Fruit fly (Drosophila melanogaster) whole organism, pupa: Measurements from ENCODE around the gene lectin-29Ca.

ENCODE experiments used
- CG10348 ChIP-seq: fragments of 200-800 bp; sonication (Bioruptor generic); IDR thresholded peaks from 2 replicates; pipeline ENCODE4 v1.3.6; 2022; ENCODE audit warnings: missing biosample characterization, missing genetic modification characterization
- CG12605 ChIP-seq: fragments of 200-800 bp; sonication (Bioruptor generic); IDR thresholded peaks from 2 replicates; pipeline ENCODE4 v1.3.6; 2022; ENCODE audit warnings: missing biosample characterization, missing genetic modification characterization
- CG13204 ChIP-seq: fragments of 200-800 bp; sonication (Bioruptor generic); optimal IDR thresholded peaks from 2 replicates; lab custom pipeline; 2018; ENCODE audit warnings: missing biosample characterization, mild to moderate bottlenecking, missing genetic modification characterization, moderate library complexity
- CG14655 ChIP-seq: fragments of 200-800 bp; sonication (Bioruptor generic); optimal IDR thresholded peaks from 3 replicates; lab custom pipeline; 2017; ENCODE audit warnings: mild to moderate bottlenecking, missing biosample characterization, missing genetic modification reagents, missing genetic modification characterization
- CG15710 ChIP-seq: fragments of 200-800 bp; sonication (Bioruptor generic); optimal IDR thresholded peaks from 2 replicates; lab custom pipeline; 2018; ENCODE audit warnings: missing biosample characterization, mild to moderate bottlenecking, missing genetic modification characterization, moderate library complexity
- CG17806 ChIP-seq: fragments of 200-800 bp; sonication (Bioruptor generic); optimal IDR thresholded peaks from 2 replicates; lab custom pipeline; 2018; ENCODE audit warnings: missing biosample characterization, mild to moderate bottlenecking, missing genetic modification characterization, moderate library complexity
- CG32121 ChIP-seq: fragments of 200-800 bp; sonication (Bioruptor generic); IDR thresholded peaks from 2 replicates; pipeline ENCODE4 v1.3.6; 2022; ENCODE audit warnings: missing biosample characterization, missing genetic modification characterization
- CG34367 ChIP-seq: fragments of 200-800 bp; sonication (Bioruptor generic); optimal IDR thresholded peaks from 2 replicates; lab custom pipeline; 2018; ENCODE audit warnings: missing biosample characterization, mild to moderate bottlenecking, missing genetic modification characterization
- CG4496 ChIP-seq: fragments of 200-800 bp; sonication (Bioruptor generic); IDR thresholded peaks from 3 replicates; pipeline ENCODE4 v1.3.6; 2022; ENCODE audit warnings: missing biosample characterization, missing genetic modification characterization
- CG8159 ChIP-seq: fragments of 200-800 bp; sonication (Bioruptor generic); optimal IDR thresholded peaks from 3 replicates; lab custom pipeline; 2018; ENCODE audit warnings: missing biosample characterization, mild to moderate bottlenecking, missing genetic modification characterization, moderate library complexity
- CG8301 ChIP-seq: fragments of 200-800 bp; sonication (Bioruptor generic); optimal IDR thresholded peaks from 2 replicates; lab custom pipeline; 2018; ENCODE audit warnings: missing biosample characterization, mild to moderate bottlenecking, missing genetic modification characterization
- CG9948 ChIP-seq: fragments of 200-800 bp; sonication (Bioruptor generic); optimal IDR thresholded peaks from 2 replicates; lab custom pipeline; 2018; ENCODE audit warnings: missing biosample characterization, mild to moderate bottlenecking, missing genetic modification characterization, moderate library complexity
- D1 ChIP-seq: fragments of 200-800 bp; sonication (Bioruptor generic); optimal IDR thresholded peaks from 2 replicates; lab custom pipeline; 2018; ENCODE audit warnings: missing biosample characterization, mild to moderate bottlenecking, missing genetic modification characterization, moderate library complexity
- EcR ChIP-seq: fragments of 200-800 bp; sonication (Bioruptor generic); optimal IDR thresholded peaks from 3 replicates; lab custom pipeline; 2019; ENCODE audit warnings: missing biosample characterization, missing genetic modification characterization, mild to moderate bottlenecking, moderate library complexity, missing genetic modification reagents
- Ets98B ChIP-seq: fragments of 200-800 bp; sonication (Bioruptor generic); IDR thresholded peaks from 2 replicates; pipeline ENCODE4 v1.3.6; 2022; ENCODE audit warnings: missing biosample characterization, missing genetic modification characterization
- Pif1A ChIP-seq: fragments of 200-800 bp; sonication (Bioruptor generic); optimal IDR thresholded peaks from 3 replicates; lab custom pipeline; 2016; ENCODE audit warnings: missing biosample characterization, missing genetic modification characterization
- Pif1B ChIP-seq: fragments of 200-800 bp; sonication (Bioruptor generic); optimal IDR thresholded peaks from 3 replicates; lab custom pipeline; 2016; ENCODE audit warnings: missing biosample characterization, missing genetic modification characterization
- Snoo ChIP-seq: fragments of 200-800 bp; sonication (Bioruptor generic); optimal IDR thresholded peaks from 3 replicates; lab custom pipeline; 2017; ENCODE audit warnings: missing biosample characterization, mild to moderate bottlenecking, missing genetic modification characterization, inconsistent platforms
- fd96Ca ChIP-seq: fragments of 200-800 bp; sonication (Bioruptor generic); IDR thresholded peaks from 3 replicates; pipeline ENCODE4 v1.3.6; 2022; ENCODE audit warnings: missing biosample characterization, missing genetic modification characterization
- gl ChIP-seq: fragments of 200-800 bp; sonication (Bioruptor generic); optimal IDR thresholded peaks from 2 replicates; lab custom pipeline; 2018; ENCODE audit warnings: missing biosample characterization, mild to moderate bottlenecking, missing genetic modification characterization
- rn ChIP-seq: fragments of 200-800 bp; sonication (Bioruptor generic); IDR thresholded peaks from 2 replicates; pipeline ENCODE4 v1.3.6; 2022; ENCODE audit warnings: missing biosample characterization, missing genetic modification characterization

The lectin-29Ca gene

DNA sequence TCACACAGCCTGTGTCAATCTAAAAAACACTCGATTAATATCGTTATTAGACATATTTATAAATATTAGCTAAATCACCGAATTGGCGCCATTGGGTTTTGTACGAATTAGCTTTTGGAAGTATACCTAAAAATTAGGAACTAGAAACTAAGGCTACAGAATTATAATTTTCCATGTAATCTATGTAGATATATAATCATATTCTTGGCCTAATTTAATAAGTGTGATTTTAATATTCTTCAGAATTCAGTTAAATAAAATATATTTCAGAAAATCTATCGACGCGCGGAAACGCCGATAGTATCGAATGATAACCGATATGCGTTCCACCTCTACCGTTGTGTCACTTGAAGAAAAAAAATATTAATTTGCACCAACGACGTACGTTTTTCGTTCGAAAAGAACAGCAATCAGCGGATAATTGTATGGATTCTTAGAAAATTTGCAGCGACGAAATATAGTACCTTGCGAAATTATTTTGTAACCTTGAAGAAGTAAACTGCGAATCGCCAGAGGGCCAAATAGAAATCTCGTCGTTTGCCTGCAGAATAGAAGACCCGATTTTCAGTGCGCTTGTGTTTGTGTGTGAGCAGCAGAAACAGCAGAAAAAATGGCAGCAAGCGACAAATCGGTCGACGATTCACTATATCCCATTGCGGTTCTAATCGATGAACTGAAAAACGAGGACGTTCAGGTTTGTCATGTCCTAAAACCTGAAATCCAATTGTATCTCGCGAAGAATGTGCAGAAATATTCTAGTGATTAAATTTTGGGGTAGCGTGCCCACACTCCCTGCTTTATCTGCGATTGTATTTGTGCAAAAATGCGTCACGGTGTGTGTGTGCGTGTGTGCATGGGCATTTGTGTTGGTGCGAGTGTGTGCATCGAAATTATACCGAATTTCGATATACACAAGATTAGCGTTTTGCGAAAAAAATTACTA, 28.1 kb downstream of the lectin-29Ca start, which contains the start of gene Pp2A-29B:
Gene Pp2A-29B, plus strand, starts transcription at position 338 of the 943 bp plus-strand sequence.
- 0 out of 3 replicates have a peak, but pooled peaks have one; percentile 15 for TF ChIP-seq fd96Ca (GFP tag; lab: Robert Waterston, UW)
- TF ChIP-seq gl (tag; lab: Kevin White, UChicago), result no peak
- TF ChIP-seq Snoo (tag; lab: Kevin White, UChicago), result no peak
- TF ChIP-seq CG17806 (tag; lab: Kevin White, UChicago), result no peak
- no peak for TF ChIP-seq CG13204 (GFP tag; lab: Kevin White, UChicago)
- TF ChIP-seq Pif1A (GFP tag; lab: Kevin White, UChicago), result peak; percentile 4
- no peak for TF ChIP-seq CG4496 (GFP tag; lab: Robert Waterston, UW)
- TF ChIP-seq Pif1B (GFP tag; lab: Kevin White, UChicago), result no peak
- no peak for TF ChIP-seq CG34367 (tag; lab: Kevin White, UChicago)
- TF ChIP-seq CG14655, result no peak
- TF ChIP-seq Ets98B (GFP tag; lab: Robert Waterston, UW), result no peak
- no peak for TF ChIP-seq CG10348
- no peak for TF ChIP-seq CG8301
- no peak for TF ChIP-seq CG9948 (tag; lab: Kevin White, UChicago)
- TF ChIP-seq CG32121 (GFP tag; lab: Robert Waterston, UW), result no peak
- no peak for TF ChIP-seq D1 (tag; lab: Kevin White, UChicago)
- no peak for TF ChIP-seq EcR
- TF ChIP-seq CG15710, result peak; percentile 13
- TF ChIP-seq rn, result no peak
- TF ChIP-seq CG8159 (tag; lab: Kevin White, UChicago), result peak; percentile 32
- no peak for TF ChIP-seq CG12605 (GFP tag; lab: Robert Waterston, UW)
- TF ChIP-seq, all 21 proteins: peak for 4

DNA sequence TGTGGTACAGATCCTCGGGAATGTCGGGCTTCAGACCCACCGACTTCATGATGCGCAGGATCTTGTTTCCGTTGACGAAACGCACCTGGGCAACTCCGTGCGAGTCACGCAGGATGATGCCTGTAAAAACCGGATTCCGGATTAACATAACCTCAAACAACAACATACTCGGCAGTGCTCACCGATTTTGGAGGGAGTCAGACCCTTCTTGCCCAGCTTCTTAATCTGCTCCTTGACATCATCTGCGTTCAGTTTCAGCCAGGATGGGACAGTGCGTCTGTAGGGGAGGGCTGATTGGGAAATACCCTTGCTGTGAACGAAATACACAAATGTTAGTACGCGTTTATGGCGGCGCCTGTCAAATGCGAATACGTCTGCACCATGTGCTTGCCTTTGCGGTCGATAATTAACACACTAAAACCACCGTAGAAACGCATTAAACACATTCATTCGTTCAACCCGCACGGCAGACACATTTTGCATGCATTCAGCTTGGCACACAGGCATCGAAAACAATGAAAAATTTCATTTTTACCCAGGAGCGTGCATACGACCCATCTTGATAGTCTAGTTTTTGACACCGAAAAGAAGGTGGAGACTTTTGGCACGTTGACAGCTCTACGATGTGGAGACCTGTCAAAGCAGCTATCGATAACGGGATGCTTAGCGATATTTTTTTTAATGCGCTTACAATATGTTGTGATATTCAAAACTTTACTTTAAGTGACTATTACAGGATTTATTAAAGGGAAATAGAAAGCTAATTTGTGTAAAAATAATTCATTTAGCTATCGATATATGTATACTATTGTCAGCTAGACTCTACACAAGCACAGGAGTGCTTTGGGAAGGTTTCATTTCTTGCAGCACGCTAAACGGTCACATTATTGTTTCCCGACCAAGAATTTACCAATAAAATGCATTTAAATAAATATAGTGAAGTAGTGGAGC, 29.8 kb downstream of the lectin-29Ca start, which contains the start of the genes RpS13 and CSN8:
Gene RpS13, minus strand, starts transcription at position 657 of the 951 bp plus-strand sequence.
Gene CSN8, plus strand, starts transcription at position 850 of the 951 bp plus-strand sequence.
- 0 out of 2 replicates have a peak, but pooled peaks have one; percentile 11 for TF ChIP-seq CG32121 (GFP tag; lab: Robert Waterston, UW)
- TF ChIP-seq gl (tag; lab: Kevin White, UChicago), result no peak
- TF ChIP-seq CG4496 (GFP tag; lab: Robert Waterston, UW), result 0 out of 3 replicates have a peak, but pooled peaks have one; percentile 18
- TF ChIP-seq fd96Ca (GFP tag; lab: Robert Waterston, UW), result no peak

DNA sequence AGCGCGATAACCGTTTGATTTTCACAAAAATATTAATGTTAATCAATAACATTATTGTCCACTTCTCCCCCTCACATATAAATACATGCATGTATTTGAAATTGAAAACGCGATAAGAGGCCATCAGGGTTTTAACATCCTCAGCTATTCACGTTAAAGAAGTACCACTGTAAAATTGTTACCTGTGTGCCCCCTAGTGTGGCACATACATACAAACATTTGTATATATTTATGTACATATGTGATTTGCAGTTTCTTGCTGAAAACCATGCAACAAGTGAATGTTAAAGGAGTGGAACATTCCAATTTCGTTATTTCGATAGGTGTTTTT, 31.2 kb downstream of the lectin-29Ca start:
- TF ChIP-seq Pif1A (GFP tag; lab: Kevin White, UChicago), result no peak
- no peak for TF ChIP-seq CG8159 (tag; lab: Kevin White, UChicago)
- TF ChIP-seq CG13204 (GFP tag; lab: Kevin White, UChicago), result no peak
- TF ChIP-seq EcR, result no peak
- TF ChIP-seq CG8301, result no peak
- TF ChIP-seq CG4496 (GFP tag; lab: Robert Waterston, UW), result peak; percentile 6; the same call in 1 of the 3 replicates

DNA sequence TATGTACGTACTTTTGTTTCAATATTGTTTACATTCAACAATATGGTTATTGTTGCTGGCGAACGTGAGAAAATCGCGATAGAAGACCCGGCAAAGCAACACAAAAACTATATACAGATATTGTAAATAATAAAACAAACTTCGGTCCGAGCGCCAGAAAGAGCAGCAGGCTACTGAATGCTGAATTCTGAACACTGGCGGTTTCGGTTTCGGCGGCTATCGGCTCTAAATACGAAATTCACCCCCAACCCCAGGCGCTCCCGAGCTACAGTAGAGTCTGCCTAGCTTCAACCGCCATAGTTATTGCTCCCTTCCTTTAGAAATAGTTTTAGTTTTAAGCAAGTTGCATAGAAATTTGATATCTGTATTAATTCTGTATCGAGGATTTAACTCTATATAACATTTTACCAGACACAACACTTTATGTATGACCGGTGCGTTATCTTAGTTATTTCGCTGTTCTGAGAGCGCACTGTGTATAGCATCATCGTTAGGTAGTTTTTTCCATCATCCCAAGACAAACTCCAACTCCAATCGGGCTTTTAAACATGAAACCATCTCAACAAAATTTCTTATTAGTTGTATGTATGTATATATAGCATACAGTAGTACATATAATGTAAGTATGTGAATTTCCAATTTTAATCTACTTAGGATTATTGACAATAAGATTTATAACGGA, 31.7 kb downstream of the lectin-29Ca start, which contains the start of gene CG7627:
Gene CG7627, minus strand, starts transcription at position 197 of the 682 bp plus-strand sequence.
- TF ChIP-seq D1 (tag; lab: Kevin White, UChicago), result no peak
- peak; percentile 54 for TF ChIP-seq CG32121 (GFP tag; lab: Robert Waterston, UW)
- peak; percentile 45 for TF ChIP-seq rn
- TF ChIP-seq CG34367 (tag; lab: Kevin White, UChicago), result peak; percentile 26
- TF ChIP-seq CG14655, result peak; percentile 68
- peak; percentile 40 for TF ChIP-seq CG15710
- peak; percentile 80 for TF ChIP-seq CG4496 (GFP tag; lab: Robert Waterston, UW)
- peak; percentile 78; the same call in 2 of the 3 replicates for TF ChIP-seq fd96Ca (GFP tag; lab: Robert Waterston, UW)
- TF ChIP-seq CG10348, result peak; percentile 35; the same call in 1 of the 2 replicates
- TF ChIP-seq CG9948 (tag; lab: Kevin White, UChicago), result peak; percentile 51
- peak; percentile 59 for TF ChIP-seq CG12605 (GFP tag; lab: Robert Waterston, UW)
- peak; percentile 66 for TF ChIP-seq Ets98B (GFP tag; lab: Robert Waterston, UW)
- TF ChIP-seq CG13204 (GFP tag; lab: Kevin White, UChicago), result no peak
- TF ChIP-seq gl (tag; lab: Kevin White, UChicago), result peak; percentile 7
- peak; percentile 58 for TF ChIP-seq CG8301
- peak; percentile 13 for TF ChIP-seq Pif1B (GFP tag; lab: Kevin White, UChicago)
- no peak for TF ChIP-seq EcR
- TF ChIP-seq CG8159 (tag; lab: Kevin White, UChicago), result peak; percentile 63
- TF ChIP-seq Snoo (tag; lab: Kevin White, UChicago), result peak; percentile 49
- TF ChIP-seq CG17806 (tag; lab: Kevin White, UChicago), result peak; percentile 46
- TF ChIP-seq Pif1A (GFP tag; lab: Kevin White, UChicago), result peak; percentile 43
- TF ChIP-seq, all 21 proteins: peak for 18
